Worm (Caenorhabditis elegans) whole organism, L3 larva: ENCODE data around the gene mpst-1.

Experiments used
- R02D3.7 ChIP-seq: fragments of 150-350 bp; optimal IDR thresholded peaks from 2 replicates; lab custom pipeline; 2014; ENCODE audit warnings: missing biosample characterization, missing genetic modification characterization
- ZK546.5 ChIP-seq: sonication (generic microtip); optimal IDR thresholded peaks from 2 replicates; lab custom pipeline; 2017; ENCODE audit warnings: missing biosample characterization, missing genetic modification characterization
- aly-2 ChIP-seq: fragments of 150-350 bp; optimal IDR thresholded peaks from 2 replicates; lab custom pipeline; 2014; ENCODE audit warnings: missing biosample characterization, missing genetic modification characterization
- ama-1 ChIP-seq: fragments of 150-350 bp; optimal IDR thresholded peaks from 2 replicates; lab custom pipeline; 2018
- ceh-16 ChIP-seq: sonication (generic microtip); optimal IDR thresholded peaks from 2 replicates; lab custom pipeline; 2017; ENCODE audit warnings: missing biosample characterization, missing genetic modification characterization
- ceh-28 ChIP-seq: fragments of 150-350 bp; optimal IDR thresholded peaks from 2 replicates; lab custom pipeline; 2014; ENCODE audit warnings: missing biosample characterization, missing genetic modification reagents, missing genetic modification characterization
- ceh-82 ChIP-seq: fragments of 150-350 bp; optimal IDR thresholded peaks from 2 replicates; lab custom pipeline; 2014; ENCODE audit warnings: missing biosample characterization, missing genetic modification characterization
- ceh-9 ChIP-seq: sonication (generic microtip); optimal IDR thresholded peaks from 2 replicates; lab custom pipeline; 2018; ENCODE audit warnings: missing biosample characterization, missing genetic modification characterization
- egl-27 ChIP-seq: sonication (generic microtip); optimal IDR thresholded peaks from 4 replicates; lab custom pipeline; 2017; ENCODE audit warnings: missing biosample characterization, missing genetic modification reagents, missing genetic modification characterization
- egl-5 ChIP-seq: fragments of 150-350 bp; optimal IDR thresholded peaks from 2 replicates; lab custom pipeline; 2017; ENCODE audit warnings: missing biosample characterization, missing genetic modification reagents, missing genetic modification characterization, inconsistent platforms
- elt-1 ChIP-seq: fragments of 150-350 bp; optimal IDR thresholded peaks from 2 replicates; lab custom pipeline; 2014; ENCODE audit warnings: missing biosample characterization, missing genetic modification characterization
- elt-2 ChIP-seq: sonication (generic microtip); optimal IDR thresholded peaks from 2 replicates; lab custom pipeline; 2016; ENCODE audit warnings: missing genetic modification reagents, mild to moderate bottlenecking, missing genetic modification characterization, missing compliant biosample characterization
- elt-3 ChIP-seq, 3 experiments: fragments of 150-350 bp in 1 of 3; sonication (generic microtip) in 2 of 3; optimal IDR thresholded peaks; 2 replicates in 2 of 3; 4 replicates in 1 of 3; lab custom pipeline; 2014 to 2017; ENCODE audit warnings: missing biosample characterization in 3 of 3, missing genetic modification characterization in 3 of 3
- fkh-10 ChIP-seq: sonication (generic microtip); optimal IDR thresholded peaks from 2 replicates; lab custom pipeline; 2017; ENCODE audit warnings: missing biosample characterization, missing genetic modification reagents, missing genetic modification characterization
- fkh-2 ChIP-seq: fragments of 150-350 bp; optimal IDR thresholded peaks from 2 replicates; lab custom pipeline; 2014; ENCODE audit warnings: missing biosample characterization, missing genetic modification reagents, missing genetic modification characterization
- fos-1 ChIP-seq: fragments of 150-350 bp; optimal IDR thresholded peaks from 2 replicates; lab custom pipeline; 2014; ENCODE audit warnings: missing biosample characterization, missing genetic modification characterization
- jun-1 ChIP-seq: fragments of 150-350 bp; optimal IDR thresholded peaks from 2 replicates; lab custom pipeline; 2014; ENCODE audit warnings: missing biosample characterization, missing genetic modification reagents, missing genetic modification characterization
- lin-15B ChIP-seq: fragments of 150-350 bp; optimal IDR thresholded peaks from 2 replicates; lab custom pipeline; 2014; ENCODE audit warnings: missing biosample characterization, missing genetic modification characterization
- lin-39 ChIP-seq: fragments of 150-350 bp; optimal IDR thresholded peaks from 2 replicates; lab custom pipeline; 2018; ENCODE audit warnings: missing biosample characterization, missing genetic modification reagents, missing genetic modification characterization
- lsy-12 ChIP-seq: sonication (generic microtip); optimal IDR thresholded peaks from 2 replicates; lab custom pipeline; 2016; ENCODE audit warnings: mild to moderate bottlenecking, missing genetic modification characterization, missing compliant biosample characterization
- mdl-1 ChIP-seq: fragments of 150-350 bp; optimal IDR thresholded peaks from 2 replicates; lab custom pipeline; 2014; ENCODE audit warnings: missing biosample characterization, missing genetic modification characterization
- mml-1 ChIP-seq: fragments of 150-350 bp; sonication (generic microtip); optimal IDR thresholded peaks from 3 replicates; lab custom pipeline; 2014; ENCODE audit warnings: missing biosample characterization, missing genetic modification characterization
- nfya-1 ChIP-seq: sonication (generic microtip); optimal IDR thresholded peaks from 2 replicates; lab custom pipeline; 2017; ENCODE audit warnings: missing genetic modification characterization, mild to moderate bottlenecking, missing compliant biosample characterization, antibody characterized with exemption, moderate library complexity; ENCODE audit not compliant: insufficient read depth
- nhr-11 ChIP-seq: fragments of 150-350 bp; optimal IDR thresholded peaks from 2 replicates; lab custom pipeline; 2014; ENCODE audit warnings: missing biosample characterization, missing genetic modification characterization
- nhr-12 ChIP-seq: fragments of 150-350 bp; optimal IDR thresholded peaks from 2 replicates; lab custom pipeline; 2014; ENCODE audit warnings: missing biosample characterization, missing genetic modification characterization
- nhr-23 ChIP-seq: fragments of 150-350 bp; optimal IDR thresholded peaks from 2 replicates; lab custom pipeline; 2014; ENCODE audit warnings: missing biosample characterization, missing genetic modification reagents, missing genetic modification characterization
- nhr-237 ChIP-seq: fragments of 150-350 bp; optimal IDR thresholded peaks from 2 replicates; lab custom pipeline; 2014; ENCODE audit warnings: missing biosample characterization, missing genetic modification characterization
- nhr-28 ChIP-seq: fragments of 150-350 bp; optimal IDR thresholded peaks from 2 replicates; lab custom pipeline; 2014; ENCODE audit warnings: missing biosample characterization, missing genetic modification characterization
- nhr-43 ChIP-seq: sonication (generic microtip); optimal IDR thresholded peaks from 2 replicates; lab custom pipeline; 2016; ENCODE audit warnings: mild to moderate bottlenecking, missing genetic modification characterization, missing compliant biosample characterization; ENCODE audit not compliant: poor library complexity, severe bottlenecking
- nhr-67 ChIP-seq: fragments of 150-350 bp; optimal IDR thresholded peaks from 2 replicates; lab custom pipeline; 2014; ENCODE audit warnings: missing biosample characterization, missing genetic modification characterization
- nhr-77 ChIP-seq: fragments of 150-350 bp; optimal IDR thresholded peaks from 2 replicates; lab custom pipeline; 2014; ENCODE audit warnings: missing biosample characterization, missing genetic modification characterization
- pha-4 ChIP-seq: fragments of 150-350 bp; optimal IDR thresholded peaks from 2 replicates; lab custom pipeline; 2014; ENCODE audit warnings: missing biosample characterization, missing genetic modification reagents, missing genetic modification characterization
- sea-2 ChIP-seq: fragments of 150-350 bp; sonication (generic microtip); optimal IDR thresholded peaks from 4 replicates; lab custom pipeline; 2014; ENCODE audit warnings: missing biosample characterization, missing genetic modification reagents, missing genetic modification characterization
- skn-1 ChIP-seq: fragments of 150-350 bp; optimal IDR thresholded peaks from 2 replicates; lab custom pipeline; 2014; ENCODE audit warnings: missing biosample characterization, missing genetic modification characterization
- snpc-4 ChIP-seq: fragments of 150-350 bp; optimal IDR thresholded peaks from 2 replicates; lab custom pipeline; 2014; ENCODE audit warnings: missing biosample characterization, missing genetic modification characterization
- tbx-2 ChIP-seq: sonication (generic microtip); optimal IDR thresholded peaks from 2 replicates; lab custom pipeline; 2016; ENCODE audit warnings: mild to moderate bottlenecking, missing genetic modification characterization, missing compliant biosample characterization
- unc-39 ChIP-seq: sonication (generic microtip); optimal IDR thresholded peaks from 4 replicates; lab custom pipeline; 2017; ENCODE audit warnings: missing biosample characterization, missing genetic modification characterization
- unc-62 ChIP-seq: fragments of 150-350 bp; sonication (generic microtip); optimal IDR thresholded peaks from 4 replicates; lab custom pipeline; 2014; ENCODE audit warnings: missing biosample characterization, missing genetic modification reagents, missing genetic modification characterization
- zag-1 ChIP-seq: fragments of 150-350 bp; optimal IDR thresholded peaks from 2 replicates; lab custom pipeline; 2014; ENCODE audit warnings: missing biosample characterization, missing genetic modification characterization
- ztf-11 ChIP-seq: fragments of 150-350 bp; optimal IDR thresholded peaks from 2 replicates; lab custom pipeline; 2014; ENCODE audit warnings: missing biosample characterization, missing genetic modification characterization
- ztf-4 ChIP-seq: fragments of 150-350 bp; optimal IDR thresholded peaks from 2 replicates; lab custom pipeline; 2014; ENCODE audit warnings: missing biosample characterization, missing genetic modification characterization

Gene mpst-1

DNA sequence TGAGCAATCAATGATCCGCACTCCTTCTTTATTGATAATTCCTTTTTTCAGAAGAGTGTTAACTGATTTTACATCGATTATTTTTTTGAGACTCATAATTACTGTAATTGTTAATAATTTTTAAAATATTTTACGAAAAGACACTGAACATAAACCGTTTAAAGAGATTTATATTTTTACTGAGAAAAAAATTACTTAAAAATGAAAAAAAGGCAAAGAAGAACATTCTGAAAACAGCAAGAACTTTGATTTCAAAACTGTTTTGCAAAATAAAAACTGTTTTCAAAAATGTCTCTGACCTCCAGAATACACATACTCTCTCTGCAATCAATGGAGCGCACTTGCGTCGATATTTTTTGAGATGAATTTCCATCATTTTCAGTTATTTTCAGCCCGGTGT is at the start of gene mpst-1, which contains the start of gene D2023.6:
Gene mpst-1 (minus strand): TSS at position 101 of the 400 bp plus-strand sequence.
Gene D2023.6 (plus strand): TSS at position 388 of the 400 bp plus-strand sequence.
- TF ChIP-seq nhr-23 (peak; percentile 3), nfya-1 (tag; lab: Kevin White, UChicago) (peak; percentile 37), egl-27 (tag; lab: Kevin White, UChicago) (no peak), skn-1 (no peak)

DNA sequence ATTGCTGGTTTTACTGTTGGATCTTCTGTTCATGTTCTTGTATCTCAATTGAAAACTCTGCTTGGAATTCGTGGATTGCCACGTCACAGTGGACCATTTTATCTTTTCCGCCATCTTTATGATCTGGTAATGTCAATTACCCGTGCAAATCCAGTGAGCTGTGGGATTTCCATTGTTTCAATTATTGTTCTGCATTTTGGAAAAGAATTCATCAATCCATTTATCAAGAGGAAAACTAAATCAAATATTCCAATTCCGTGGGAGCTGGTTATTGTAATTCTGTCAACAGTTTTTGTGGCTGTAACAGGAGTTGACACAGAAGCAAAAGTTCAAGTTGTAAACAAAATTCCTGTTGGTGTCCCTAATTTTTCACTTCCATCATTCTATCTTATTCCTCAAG is 49.8 kb upstream of the mpst-1 start:
- TF ChIP-seq pha-4 (tag; lab: Kevin White, UChicago): no peak
- no peak for TF ChIP-seq mml-1
- TF ChIP-seq jun-1 (tag; lab: Kevin White, UChicago): no peak
- TF ChIP-seq elt-2: no peak
- no peak for TF ChIP-seq fkh-2 (tag; lab: Kevin White, UChicago)
- TF ChIP-seq nfya-1 (tag; lab: Kevin White, UChicago): no peak
- TF ChIP-seq ceh-9 (tag; lab: Kevin White, UChicago): no peak
- TF ChIP-seq lsy-12 (tag; lab: Kevin White, UChicago): no peak
- no peak for TF ChIP-seq ceh-28 (tag; lab: Kevin White, UChicago)
- TF ChIP-seq elt-1: no peak
- no peak for TF ChIP-seq ama-1 (lab: Kevin White, UChicago)
- no peak for TF ChIP-seq unc-39 (tag; lab: Kevin White, UChicago)
- no peak for TF ChIP-seq zag-1 (tag; lab: Kevin White, UChicago)
- no peak for TF ChIP-seq nhr-23
- TF ChIP-seq unc-62 (GFP tag; lab: Kevin White, UChicago): no peak
- TF ChIP-seq nhr-43: no peak

DNA sequence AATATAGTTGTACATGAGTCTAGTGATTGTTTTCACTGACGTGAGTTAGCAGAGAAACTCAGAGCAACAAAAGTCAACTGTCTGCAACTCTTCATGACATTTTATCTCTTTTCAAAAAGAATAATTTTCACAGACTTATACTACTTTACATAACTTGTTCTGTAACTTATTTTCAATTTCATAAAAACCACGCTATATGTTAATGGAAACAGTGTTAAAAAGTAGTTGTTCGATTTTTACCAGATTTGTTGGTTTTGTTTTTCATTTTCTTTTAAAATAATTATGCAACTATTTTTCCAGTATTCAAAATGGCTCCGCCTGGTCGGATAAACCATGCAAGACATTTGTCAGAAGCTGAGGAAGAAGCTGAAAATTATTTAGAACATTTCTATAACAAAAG is 48.2 kb upstream of the mpst-1 start, which contains the start of gene sulp-4:
Gene sulp-4 (plus strand): TSS at position 301 of the 400 bp plus-strand sequence.
- no peak for TF ChIP-seq mdl-1 (tag; lab: Kevin White, UChicago)
- no peak for TF ChIP-seq egl-5
- TF ChIP-seq snpc-4 (tag; lab: Kevin White, UChicago): no peak
- TF ChIP-seq ceh-9 (tag; lab: Kevin White, UChicago): no peak
- no peak for TF ChIP-seq nfya-1 (tag; lab: Kevin White, UChicago)
- TF ChIP-seq aly-2 (tag; lab: Kevin White, UChicago): no peak
- TF ChIP-seq unc-39 (tag; lab: Kevin White, UChicago): no peak
- TF ChIP-seq fkh-10 (GFP tag; lab: Kevin White, UChicago): no peak
- no peak for TF ChIP-seq fos-1 (tag; lab: Kevin White, UChicago)
- no peak for TF ChIP-seq nhr-12 (tag; lab: Kevin White, UChicago)
- TF ChIP-seq sea-2 (GFP tag; lab: Kevin White, UChicago): no peak
- TF ChIP-seq ztf-11 (tag; lab: Kevin White, UChicago): no peak
- TF ChIP-seq mml-1: no peak
- TF ChIP-seq ceh-82: no peak
- no peak for TF ChIP-seq nhr-67 (tag; lab: Kevin White, UChicago)
- TF ChIP-seq lin-39 (tag; lab: Kevin White, UChicago): no peak
- TF ChIP-seq nhr-77 (tag; lab: Kevin White, UChicago): no peak
- TF ChIP-seq, all 47 proteins: peak for 0

DNA sequence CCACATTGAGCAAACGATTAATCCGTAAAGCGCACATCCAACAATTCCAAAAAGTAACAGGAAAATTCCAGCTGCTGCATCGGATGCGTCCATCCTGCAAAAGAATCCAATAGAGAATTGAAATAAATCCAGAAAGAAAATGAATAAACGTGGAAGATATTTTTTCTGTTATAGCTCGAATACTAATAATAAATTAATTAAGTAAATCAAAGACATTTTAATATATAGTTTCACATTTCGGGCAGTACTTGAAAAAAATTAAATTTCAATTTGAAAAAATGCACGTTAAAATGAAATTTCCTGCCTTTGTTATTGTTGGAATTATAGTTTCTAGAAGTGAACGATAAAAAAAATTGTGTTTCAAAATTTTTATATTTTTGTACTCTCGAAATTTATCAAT is 41.3 kb upstream of the mpst-1 start, which contains the start of gene R13H4.7:
Gene R13H4.7 (minus strand): TSS at position 101 of the 400 bp plus-strand sequence.
- TF ChIP-seq elt-3 (tag; optimal IDR thresholded peaks at IDR 0.05; lab: Kevin White, UChicago) (no peak), R02D3.7 (tag; lab: Kevin White, UChicago) (no peak), nhr-11 (tag; lab: Kevin White, UChicago) (no peak), nhr-12 (tag; lab: Kevin White, UChicago) (no peak), ZK546.5 (tag; lab: Kevin White, UChicago) (no peak), nhr-28 (tag; lab: Kevin White, UChicago) (no peak), elt-2 (no peak), tbx-2 (tag; lab: Kevin White, UChicago) (no peak), lsy-12 (tag; lab: Kevin White, UChicago) (no peak), ztf-4 (tag; lab: Kevin White, UChicago) (no peak), aly-2 (tag; lab: Kevin White, UChicago) (no peak), lin-15B (no peak), nfya-1 (tag; lab: Kevin White, UChicago) (no peak), unc-39 (tag; lab: Kevin White, UChicago) (no peak), elt-1 (no peak), fkh-2 (tag; lab: Kevin White, UChicago) (no peak), nhr-237 (tag; lab: Kevin White, UChicago) (no peak), ceh-16 (tag; lab: Kevin White, UChicago) (no peak), snpc-4 (tag; lab: Kevin White, UChicago) (no peak), fkh-10 (GFP tag; lab: Kevin White, UChicago) (no peak)
